Worm (Caenorhabditis elegans) whole organism, L1 larva: ENCODE results near the gene C07E3.10.
A peak's percentile ranks its signal among the peaks of the same experiment; 100 is the strongest.

ENCODE experiments used
- C04F5.9 ChIP-seq: sonication (generic microtip); optimal IDR thresholded peaks from 2 replicates; lab custom pipeline; 2016; ENCODE audit warnings: missing genetic modification characterization, missing compliant biosample characterization
- aha-1 ChIP-seq: fragments of 150-350 bp; optimal IDR thresholded peaks from 2 replicates; lab custom pipeline; 2014; ENCODE audit warnings: missing biosample characterization, missing genetic modification characterization
- blmp-1 ChIP-seq: fragments of 150-350 bp; optimal IDR thresholded peaks from 2 replicates; lab custom pipeline; 2014; ENCODE audit warnings: missing biosample characterization, missing genetic modification characterization
- ceh-63 ChIP-seq: fragments of 200-800 bp; sonication (Bioruptor generic); optimal IDR thresholded peaks from 2 replicates; lab custom pipeline; 2018; ENCODE audit warnings: mild to moderate bottlenecking, missing genetic modification characterization, missing compliant biosample characterization
- ceh-8 ChIP-seq: fragments of 200-800 bp; sonication (Bioruptor generic); optimal IDR thresholded peaks from 2 replicates; lab custom pipeline; 2018; ENCODE audit warnings: mild to moderate bottlenecking, missing genetic modification characterization, moderate library complexity, missing compliant biosample characterization
- ceh-82 ChIP-seq, 3 experiments: fragments of 150-350 bp in 1 of 3; sonication (generic microtip) in 2 of 3; optimal IDR thresholded peaks; 2 replicates each; lab custom pipeline; 2014 to 2017; ENCODE audit warnings: missing biosample characterization in 3 of 3, missing genetic modification characterization in 3 of 3
- ceh-90 ChIP-seq: sonication (generic microtip); optimal IDR thresholded peaks from 2 replicates; lab custom pipeline; 2016; ENCODE audit warnings: missing genetic modification characterization, missing compliant biosample characterization
- ces-1 ChIP-seq: fragments of 150-350 bp; optimal IDR thresholded peaks from 2 replicates; lab custom pipeline; 2014; ENCODE audit warnings: missing biosample characterization, missing genetic modification reagents, missing genetic modification characterization
- dpl-1 ChIP-seq, 3 experiments: fragments of 150-350 bp in 2 of 3; sonication (generic microtip) in 1 of 3; optimal IDR thresholded peaks; 2 replicates each; lab custom pipeline; 2014 to 2017; ENCODE audit warnings: missing biosample characterization in 3 of 3, missing genetic modification characterization in 3 of 3, missing genetic modification reagents in 3 of 3
- dsc-1 ChIP-seq: sonication (generic microtip); optimal IDR thresholded peaks from 2 replicates; lab custom pipeline; 2016; ENCODE audit warnings: mild to moderate bottlenecking, missing genetic modification characterization, missing compliant biosample characterization
- efl-1 ChIP-seq, 4 experiments: fragments of 150-350 bp; optimal IDR thresholded peaks in 3 of 4; peaks in 1 of 4; 1 replicate in 1 of 4; 2 replicates in 3 of 4; lab custom pipeline; 2014; ENCODE audit warnings: missing biosample characterization in 2 of 4, missing genetic modification characterization in 2 of 4, missing genetic modification reagents in 2 of 4
- elt-2 ChIP-seq: sonication (generic microtip); optimal IDR thresholded peaks from 2 replicates; lab custom pipeline; 2016; ENCODE audit warnings: missing genetic modification characterization, mild to moderate bottlenecking, inconsistent platforms, missing compliant biosample characterization, missing genetic modification reagents
- elt-3 ChIP-seq, 6 experiments: fragments of 150-350 bp in 1 of 6; sonication (generic microtip); optimal IDR thresholded peaks; 2 replicates each; lab custom pipeline; 2017 to 2018; ENCODE audit warnings: missing biosample characterization in 6 of 6, missing genetic modification characterization in 6 of 6, inconsistent platforms in 1 of 6
- ets-5 ChIP-seq: fragments of 200-800 bp; sonication (Bioruptor generic); IDR thresholded peaks from 2 replicates; pipeline ENCODE4 v1.3.6; 2022; ENCODE audit warnings: missing genetic modification characterization, missing compliant biosample characterization
- fkh-4 ChIP-seq: sonication (generic microtip); optimal IDR thresholded peaks from 2 replicates; lab custom pipeline; 2016; ENCODE audit warnings: missing compliant biosample characterization, missing genetic modification characterization, borderline replicate concordance
- fkh-8 ChIP-seq: sonication (generic microtip); optimal IDR thresholded peaks from 2 replicates; lab custom pipeline; 2016; ENCODE audit warnings: mild to moderate bottlenecking, missing genetic modification characterization, missing compliant biosample characterization
- grh-1 ChIP-seq: fragments of 200-800 bp; sonication (Bioruptor generic); IDR thresholded peaks from 2 replicates; pipeline ENCODE4 v1.3.6; 2022; ENCODE audit warnings: missing genetic modification reagents, missing genetic modification characterization, missing compliant biosample characterization
- hpl-2 ChIP-seq: fragments of 150-350 bp; optimal IDR thresholded peaks from 2 replicates; lab custom pipeline; 2014; ENCODE audit warnings: missing biosample characterization, missing genetic modification reagents, missing genetic modification characterization
- jun-1 ChIP-seq: fragments of 150-350 bp; optimal IDR thresholded peaks from 2 replicates; lab custom pipeline; 2014; ENCODE audit warnings: missing biosample characterization, missing genetic modification reagents, missing genetic modification characterization
- lin-14 ChIP-seq: fragments of 200-800 bp; sonication (Bioruptor generic); optimal IDR thresholded peaks from 2 replicates; lab custom pipeline; 2018; ENCODE audit warnings: mild to moderate bottlenecking, missing genetic modification characterization, moderate library complexity, missing compliant biosample characterization
- lin-15B ChIP-seq: fragments of 150-350 bp; sonication (generic microtip); optimal IDR thresholded peaks from 3 replicates; lab custom pipeline; 2014; ENCODE audit warnings: missing biosample characterization, missing genetic modification characterization
- lin-35 ChIP-seq, 2 experiments: fragments of 150-350 bp; optimal IDR thresholded peaks; 2 replicates each; lab custom pipeline; 2014; ENCODE audit warnings: missing biosample characterization in 2 of 2, missing genetic modification characterization in 2 of 2, missing genetic modification reagents in 2 of 2
- lsy-2 ChIP-seq, 2 experiments: fragments of 150-350 bp; optimal IDR thresholded peaks; 2 replicates each; lab custom pipeline; 2014; ENCODE audit warnings: missing biosample characterization in 2 of 2, missing genetic modification characterization in 2 of 2
- mab-9 ChIP-seq: fragments of 200-800 bp; sonication (Bioruptor generic); IDR thresholded peaks from 2 replicates; pipeline ENCODE4 v1.3.6; 2022; ENCODE audit warnings: missing genetic modification reagents, missing genetic modification characterization, missing compliant biosample characterization
- mdl-1 ChIP-seq, 2 experiments: fragments of 150-350 bp; optimal IDR thresholded peaks; 2 replicates each; lab custom pipeline; 2014 to 2017; ENCODE audit warnings: missing biosample characterization in 2 of 2, missing genetic modification characterization in 2 of 2, inconsistent platforms in 1 of 2
- mef-2 ChIP-seq: fragments of 150-350 bp; optimal IDR thresholded peaks from 2 replicates; lab custom pipeline; 2014; ENCODE audit warnings: missing biosample characterization, missing genetic modification characterization
- mep-1 ChIP-seq: fragments of 150-350 bp; optimal IDR thresholded peaks from 2 replicates; lab custom pipeline; 2014; ENCODE audit warnings: missing biosample characterization, missing genetic modification characterization
- nhr-12 ChIP-seq: sonication (generic microtip); optimal IDR thresholded peaks from 2 replicates; lab custom pipeline; 2017; ENCODE audit warnings: missing biosample characterization, missing genetic modification characterization
- nhr-237 ChIP-seq: fragments of 150-350 bp; optimal IDR thresholded peaks from 2 replicates; lab custom pipeline; 2014; ENCODE audit warnings: missing biosample characterization, missing genetic modification characterization
- nhr-47 ChIP-seq: sonication (generic microtip); optimal IDR thresholded peaks from 2 replicates; lab custom pipeline; 2016; ENCODE audit warnings: mild to moderate bottlenecking, missing genetic modification characterization, moderate library complexity, missing compliant biosample characterization
- nhr-84 ChIP-seq: sonication (generic microtip); optimal IDR thresholded peaks from 2 replicates; lab custom pipeline; 2017; ENCODE audit warnings: missing biosample characterization, missing genetic modification characterization
- nhr-85 ChIP-seq: sonication (generic microtip); peaks from one replicate; lab custom pipeline; 2016; ENCODE audit warnings: missing genetic modification characterization, inconsistent platforms, missing compliant biosample characterization
- pag-3 ChIP-seq: sonication (generic microtip); optimal IDR thresholded peaks from 2 replicates; lab custom pipeline; 2017; ENCODE audit warnings: missing genetic modification characterization, mild to moderate bottlenecking, missing compliant biosample characterization, antibody characterized with exemption, borderline replicate concordance; ENCODE audit not compliant: insufficient read depth
- skn-1 ChIP-seq: fragments of 150-350 bp; optimal IDR thresholded peaks from 2 replicates; lab custom pipeline; 2014; ENCODE audit warnings: missing biosample characterization, missing genetic modification characterization
- snpc-4 ChIP-seq: fragments of 150-350 bp; optimal IDR thresholded peaks from 2 replicates; lab custom pipeline; 2014; ENCODE audit warnings: missing biosample characterization, missing genetic modification characterization
- sox-4 ChIP-seq: sonication (generic microtip); optimal IDR thresholded peaks from 2 replicates; lab custom pipeline; 2016; ENCODE audit warnings: missing genetic modification characterization, missing compliant biosample characterization
- sptf-1 ChIP-seq: fragments of 150-350 bp; optimal IDR thresholded peaks from 2 replicates; lab custom pipeline; 2014; ENCODE audit warnings: missing biosample characterization, missing genetic modification characterization
- swsn-7 ChIP-seq: sonication (generic microtip); optimal IDR thresholded peaks from 2 replicates; lab custom pipeline; 2016; ENCODE audit warnings: missing genetic modification characterization, missing compliant biosample characterization
- tbx-2 ChIP-seq: sonication (generic microtip); optimal IDR thresholded peaks from 2 replicates; lab custom pipeline; 2016; ENCODE audit warnings: missing genetic modification characterization, missing compliant biosample characterization
- unc-86 ChIP-seq: sonication (generic microtip); optimal IDR thresholded peaks from 2 replicates; lab custom pipeline; 2016; ENCODE audit warnings: missing genetic modification characterization, missing compliant biosample characterization
- vab-15 ChIP-seq: sonication (generic microtip); optimal IDR thresholded peaks from 2 replicates; lab custom pipeline; 2017; ENCODE audit warnings: missing genotype, mild to moderate bottlenecking, missing genetic modification characterization, missing compliant biosample characterization
- xbp-1 ChIP-seq: sonication (generic microtip); optimal IDR thresholded peaks from 2 replicates; lab custom pipeline; 2016; ENCODE audit warnings: missing genetic modification characterization, missing compliant biosample characterization
- zip-4 ChIP-seq: fragments of 200-800 bp; sonication (Bioruptor generic); optimal IDR thresholded peaks from 2 replicates; lab custom pipeline; 2018; ENCODE audit warnings: mild to moderate bottlenecking, missing genetic modification characterization, moderate library complexity, missing compliant biosample characterization
- ztf-11 ChIP-seq, 2 experiments: sonication (generic microtip); optimal IDR thresholded peaks; 2 replicates each; lab custom pipeline; 2016 to 2017; ENCODE audit warnings: missing genetic modification characterization in 2 of 2, missing biosample characterization in 1 of 2, missing compliant biosample characterization in 1 of 2
- ztf-4 ChIP-seq: fragments of 150-350 bp; optimal IDR thresholded peaks from 2 replicates; lab custom pipeline; 2014; ENCODE audit warnings: missing biosample characterization, missing genetic modification characterization

Gene C07E3.10

ce11 chrII:10357468-10358007, 11.4 kb downstream of the C07E3.10 start, which contains the start of gene C07E3.3:
TSS of gene C07E3.3 (minus strand) at chrII:10357518.
- TF ChIP-seq efl-1 (optimal IDR thresholded peaks at IDR 0.05; lab: Kevin White, UChicago): no peak
- TF ChIP-seq efl-1 (GFP tag; optimal IDR thresholded peaks at IDR 0.05 in 1 of 2; lab: Kevin White, UChicago): peak in 1 of 2 experiments; percentile 92
- no peak for TF ChIP-seq dpl-1 (GFP tag; optimal IDR thresholded peaks at IDR 0.05; lab: Kevin White, UChicago)

ce11 chrII:10360487-10360886, 14.3 kb downstream of the C07E3.10 start, which contains the start of gene C07E3.4:
TSS of gene C07E3.4 (plus strand) at chrII:10360787.
- TF ChIP-seq ets-5 (GFP tag; lab: Robert Waterston, UW) (no peak), C04F5.9 (tag; lab: Kevin White, UChicago) (no peak), jun-1 (no peak), vab-15 (tag; lab: Kevin White, UChicago) (no peak), unc-86 (tag; lab: Kevin White, UChicago) (no peak)

- TF ChIP-seq swsn-7 (tag; lab: Kevin White, UChicago) (no peak), aha-1 (tag; lab: Kevin White, UChicago) (no peak), mep-1 (no peak), tbx-2 (tag; lab: Kevin White, UChicago) (no peak), fkh-8 (tag; lab: Kevin White, UChicago) (peak; percentile 53), ztf-4 (tag; lab: Kevin White, UChicago) (no peak), zip-4 (GFP tag; lab: Kevin White, UChicago) (no peak), nhr-47 (tag; lab: Kevin White, UChicago) (peak; percentile 5), fkh-4 (tag; lab: Kevin White, UChicago) (no peak), blmp-1 (tag; lab: Kevin White, UChicago) (no peak), unc-86 (tag; lab: Kevin White, UChicago) (no peak), ceh-82 (tag; optimal IDR thresholded peaks at IDR 0.05; lab: Kevin White, UChicago) (no peak), lin-15B (tag; lab: Kevin White, UChicago) (no peak), xbp-1 (tag; lab: Kevin White, UChicago) (no peak), ces-1 (GFP tag; lab: Kevin White, UChicago) (no peak), mab-9 (no peak), dsc-1 (peak; percentile 64)
Observed at ce11 chrII:10367202-10367601, 21.0 kb downstream of the C07E3.10 start, which contains the start of gene ceh-57. TSS of gene ceh-57 (minus strand) at chrII:10367296.

ce11 chrII:10369547-10370028, 23.4 kb downstream of the C07E3.10 start, which contains the start of gene ceh-58:
TSS of gene ceh-58 (minus strand) at chrII:10369597.
- TF ChIP-seq sptf-1 (no peak), ceh-90 (no peak), ztf-4 (tag; lab: Kevin White, UChicago) (no peak), blmp-1 (tag; lab: Kevin White, UChicago) (peak; percentile 36), ceh-82 (tag; optimal IDR thresholded peaks at IDR 0.05; lab: Kevin White, UChicago) (no peak), snpc-4 (tag; lab: Kevin White, UChicago) (no peak), lin-14 (GFP tag; lab: Kevin White, UChicago) (peak; percentile 33), lsy-2 (tag; optimal IDR thresholded peaks at IDR 0.05; lab: Kevin White, UChicago) (no peak), mef-2 (tag; lab: Kevin White, UChicago) (no peak), grh-1 (GFP tag; lab: Robert Waterston, UW) (no peak), ceh-8 (GFP tag; lab: Kevin White, UChicago) (peak; percentile 22), sox-4 (tag; lab: Kevin White, UChicago) (no peak), ztf-11 (tag; optimal IDR thresholded peaks at IDR 0.05; lab: Kevin White, UChicago) (no peak), hpl-2 (GFP tag; lab: Kevin White, UChicago) (no peak), aha-1 (tag; lab: Kevin White, UChicago) (no peak), mdl-1 (tag; optimal IDR thresholded peaks at IDR 0.05; lab: Kevin White, UChicago) (no peak), nhr-237 (tag; lab: Kevin White, UChicago) (no peak), elt-2 (no peak), nhr-12 (tag; lab: Kevin White, UChicago) (no peak), dpl-1 (GFP tag; optimal IDR thresholded peaks at IDR 0.05; lab: Kevin White, UChicago) (no peak), elt-3 (tag; optimal IDR thresholded peaks at IDR 0.05; lab: Kevin White, UChicago) (no peak), ets-5 (GFP tag; lab: Robert Waterston, UW) (no peak), nhr-84 (tag; lab: Kevin White, UChicago) (no peak), fkh-4 (tag; lab: Kevin White, UChicago) (no peak), ceh-63 (no peak), pag-3 (tag; lab: Kevin White, UChicago) (no peak), fkh-8 (tag; lab: Kevin White, UChicago) (no peak), nhr-85 (peak; percentile 61), lin-35 (GFP tag; optimal IDR thresholded peaks at IDR 0.05; lab: Kevin White, UChicago) (no peak), skn-1 (tag; lab: Kevin White, UChicago) (no peak)
